Fruit fly (Drosophila melanogaster): Measurements from ENCODE around the gene CG14355.

DNA sequence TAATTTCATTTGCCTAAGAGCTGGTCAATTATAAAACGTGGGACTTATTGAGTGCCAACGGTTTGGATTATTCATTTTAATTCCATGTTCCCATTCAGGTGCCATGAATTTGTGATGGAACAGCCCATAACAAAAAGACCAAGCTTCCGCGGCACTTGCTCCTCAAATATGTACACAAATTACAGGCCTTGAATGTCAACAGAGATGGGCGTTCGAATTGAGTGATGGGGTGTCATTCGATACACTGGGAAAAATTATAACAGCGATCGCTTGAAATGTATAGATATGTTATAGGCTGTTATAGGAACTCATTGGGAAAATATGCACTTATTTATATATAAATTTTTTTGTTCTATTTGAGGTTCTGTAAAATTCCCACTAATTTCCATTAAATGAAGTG is 35.7 kb downstream of the CG14355 start:
- TF ChIP-seq ttk (optimal IDR thresholded peaks at IDR 0.05), result no peak
- no peak for TF ChIP-seq Sin3A (optimal IDR thresholded peaks at IDR 0.05)
- TF ChIP-seq h (optimal IDR thresholded peaks at IDR 0.05), result no peak
- no peak for TF ChIP-seq Myc (optimal IDR thresholded peaks at IDR 0.05)
- TF ChIP-seq psq (optimal IDR thresholded peaks at IDR 0.05), result no peak

All from Kc167 (cell line).